Fruit fly (Drosophila melanogaster): ENCODE data around the gene CG2116.

Gene CG2116

DNA sequence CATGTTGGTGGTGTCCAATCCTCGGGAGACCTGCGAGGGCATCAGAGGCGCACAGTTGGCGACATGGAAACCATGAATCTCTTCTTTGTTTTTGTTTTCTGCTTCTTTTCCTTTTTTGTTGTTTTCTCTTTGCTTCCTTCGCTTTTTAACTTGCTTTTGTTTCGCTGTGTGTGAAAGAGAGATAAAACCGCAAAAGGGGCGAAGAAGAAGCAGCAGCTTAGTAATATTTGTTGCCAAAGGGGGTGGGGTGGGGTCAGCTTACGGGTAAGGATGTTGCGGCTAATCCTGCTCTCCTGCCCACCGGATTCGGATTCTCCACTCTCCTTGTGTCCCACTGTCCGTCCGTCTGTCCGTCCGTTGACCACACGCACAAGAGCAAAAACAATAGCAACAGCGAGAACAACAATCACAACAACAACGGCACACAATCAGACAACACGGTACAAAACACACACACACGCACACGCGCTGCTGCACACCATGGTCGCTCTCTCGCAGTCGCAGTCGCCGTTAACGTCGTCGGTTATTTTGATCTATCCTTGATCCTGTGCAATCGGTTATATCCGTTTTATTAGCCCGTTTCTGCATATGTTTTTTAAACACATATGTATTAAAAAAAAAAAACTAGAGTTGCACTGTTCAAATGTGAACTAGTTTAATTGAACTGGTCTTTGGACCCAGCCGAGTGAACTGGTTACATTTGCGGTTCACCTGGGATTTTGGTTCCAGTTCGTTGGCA lies 46.8 kb downstream of the CG2116 start:
- no peak for TF ChIP-seq CG11294 (GFP tag; IDR thresholded peaks at IDR 0.05)
- no peak for TF ChIP-seq CG10669 (GFP tag; optimal IDR thresholded peaks at IDR 0.05)
- TF ChIP-seq topi (GFP tag; optimal IDR thresholded peaks at IDR 0.05): no peak
- no peak for TF ChIP-seq CG10631 (GFP tag; optimal IDR thresholded peaks at IDR 0.05)
- no peak for TF ChIP-seq Blimp-1 (GFP tag; optimal IDR thresholded peaks at IDR 0.05)
- no peak for TF ChIP-seq CG16779 (tag; optimal IDR thresholded peaks at IDR 0.05)
- TF ChIP-seq Sox102F (GFP tag; optimal IDR thresholded peaks at IDR 0.05): no peak
- no peak for TF ChIP-seq Eip75B (GFP tag; optimal IDR thresholded peaks at IDR 0.05)
- TF ChIP-seq Ets21C (GFP tag; optimal IDR thresholded peaks at IDR 0.05): no peak
- TF ChIP-seq dac (GFP tag; optimal IDR thresholded peaks at IDR 0.05): no peak
- no peak for TF ChIP-seq pdm3 (GFP tag; optimal IDR thresholded peaks at IDR 0.05)
- TF ChIP-seq CG32006 (GFP tag; optimal IDR thresholded peaks at IDR 0.05): peak; percentile 8
- TF ChIP-seq achi (GFP tag; optimal IDR thresholded peaks at IDR 0.05): no peak
- TF ChIP-seq CG31627 (GFP tag; optimal IDR thresholded peaks at IDR 0.05): no peak
- no peak for TF ChIP-seq Lpt (GFP tag; optimal IDR thresholded peaks at IDR 0.05)
- TF ChIP-seq Smox (GFP tag; optimal IDR thresholded peaks at IDR 0.05): no peak
- TF ChIP-seq Eip78C (GFP tag): peak; percentile 56
- TF ChIP-seq CG11762 (GFP tag; optimal IDR thresholded peaks at IDR 0.05; ENCODE audit: insufficient read depth): no peak
- TF ChIP-seq CG6163 (GFP tag; IDR thresholded peaks at IDR 0.05): peak; percentile 26; the same call in 1 of the 3 replicates
- TF ChIP-seq CG6276 (GFP tag; optimal IDR thresholded peaks at IDR 0.05): peak; percentile 38
- TF ChIP-seq Eip93F (GFP tag; optimal IDR thresholded peaks at IDR 0.05): no peak
- no peak for TF ChIP-seq CG8632 (GFP tag; optimal IDR thresholded peaks at IDR 0.05)
- TF ChIP-seq spab (GFP tag; optimal IDR thresholded peaks at IDR 0.05): peak; percentile 33
- TF ChIP-seq Sox15 (GFP tag; optimal IDR thresholded peaks at IDR 0.05): no peak
- no peak for TF ChIP-seq fd85E (GFP tag; optimal IDR thresholded peaks at IDR 0.05)
- TF ChIP-seq CG4318 (GFP tag; optimal IDR thresholded peaks at IDR 0.05): no peak
- no peak for TF ChIP-seq dsx (GFP tag; optimal IDR thresholded peaks at IDR 0.05; ENCODE audit: poor library complexity, severe bottlenecking)
- TF ChIP-seq CG15336 (GFP tag; IDR thresholded peaks at IDR 0.05): 0 out of 2 replicates have a peak, but pooled peaks have one; percentile 19
- TF ChIP-seq CG34406 (GFP tag; optimal IDR thresholded peaks at IDR 0.05): no peak
- no peak for TF ChIP-seq eg (GFP tag; IDR thresholded peaks at IDR 0.05)
- TF ChIP-seq svp (GFP tag): no peak
- no peak for TF ChIP-seq Ets96B (tag; optimal IDR thresholded peaks at IDR 0.05)
- TF ChIP-seq CG9139 (GFP tag; optimal IDR thresholded peaks at IDR 0.05): peak; percentile 38
- no peak for TF ChIP-seq esn (GFP tag; optimal IDR thresholded peaks at IDR 0.05)
- no peak for TF ChIP-seq CG6792 (GFP tag; optimal IDR thresholded peaks at IDR 0.05)
- peak; percentile 46; the same call in 1 of the 3 replicates for TF ChIP-seq CG8119 (GFP tag; IDR thresholded peaks at IDR 0.05)
- no peak for TF ChIP-seq CG6854 (GFP tag; optimal IDR thresholded peaks at IDR 0.05)
- TF ChIP-seq Gug (GFP tag; IDR thresholded peaks at IDR 0.05): no peak
- no peak for TF ChIP-seq lz (GFP tag; optimal IDR thresholded peaks at IDR 0.05)
- no peak for TF ChIP-seq CG11902 (GFP tag; optimal IDR thresholded peaks at IDR 0.05)
- peak; percentile 54 for TF ChIP-seq CG3032 (tag; optimal IDR thresholded peaks at IDR 0.05)
- no peak for TF ChIP-seq acj6 (GFP tag; optimal IDR thresholded peaks at IDR 0.05)
- no peak for TF ChIP-seq CG3919 (GFP tag; optimal IDR thresholded peaks at IDR 0.05)
- peak; percentile 66 for TF ChIP-seq CG1621 (tag; optimal IDR thresholded peaks at IDR 0.05)
- no peak for TF ChIP-seq Met (GFP tag; optimal IDR thresholded peaks at IDR 0.05)
- TF ChIP-seq OdsH (GFP tag; optimal IDR thresholded peaks at IDR 0.05): no peak
- TF ChIP-seq vri (GFP tag; optimal IDR thresholded peaks at IDR 0.05): no peak
- no peak for TF ChIP-seq CG7368 (GFP tag; optimal IDR thresholded peaks at IDR 0.05)
- TF ChIP-seq Hr38 (GFP tag; optimal IDR thresholded peaks at IDR 0.05): no peak
- TF ChIP-seq Hr4 (GFP tag; optimal IDR thresholded peaks at IDR 0.05): no peak
- TF ChIP-seq salr (GFP tag; optimal IDR thresholded peaks at IDR 0.05): no peak
- TF ChIP-seq cyc (GFP tag; optimal IDR thresholded peaks at IDR 0.05): no peak

All from whole organism, prepupa.